Fruit fly (Drosophila melanogaster): ENCODE data around the gene CG43394.

CG43394 gene

dm6 chr2L:8163588-8164166, 18.1 kb downstream of the CG43394 start:
- TF ChIP-seq fru (GFP tag; optimal IDR thresholded peaks at IDR 0.05) (peak; percentile 6), CrebA (GFP tag; optimal IDR thresholded peaks at IDR 0.05; ENCODE audit: borderline replicate concordance) (no peak), N (GFP tag; optimal IDR thresholded peaks at IDR 0.05) (no peak), dl (GFP tag; optimal IDR thresholded peaks at IDR 0.05; ENCODE audit: insufficient read depth in 1 of 2, partially characterized antibody in 2 of 2) (peak in 1 of 2 experiments; percentile 3), lola (GFP tag; optimal IDR thresholded peaks at IDR 0.05) (no peak), sage (GFP tag; optimal IDR thresholded peaks at IDR 0.05) (no peak)

- TF ChIP-seq dmrt93B (GFP tag; optimal IDR thresholded peaks at IDR 0.05) = peak; percentile 38
- TF ChIP-seq HLH106 (tag; optimal IDR thresholded peaks at IDR 0.05) = peak; percentile 5
- peak; percentile 35 for TF ChIP-seq dsf (GFP tag; optimal IDR thresholded peaks at IDR 0.05; ENCODE audit: borderline replicate concordance)
- TF ChIP-seq CG9705 (GFP tag; optimal IDR thresholded peaks at IDR 0.05) = no peak
- TF ChIP-seq Rel (GFP tag; optimal IDR thresholded peaks at IDR 0.05) = no peak
- TF ChIP-seq Rel (tag; optimal IDR thresholded peaks at IDR 0.05) = no peak
- TF ChIP-seq Hr83 (GFP tag; optimal IDR thresholded peaks at IDR 0.05; ENCODE audit: poor library complexity, severe bottlenecking) = peak; percentile 96
- TF ChIP-seq Myc (optimal IDR thresholded peaks at IDR 0.05) = no peak
- peak; percentile 62 for TF ChIP-seq h (GFP tag; optimal IDR thresholded peaks at IDR 0.05)
- no peak for TF ChIP-seq fru (GFP tag; optimal IDR thresholded peaks at IDR 0.05)
- peak; percentile 47 for TF ChIP-seq OdsH (GFP tag; optimal IDR thresholded peaks at IDR 0.05)
- peak; percentile 73 for TF ChIP-seq rgr (GFP tag; optimal IDR thresholded peaks at IDR 0.05)
- TF ChIP-seq lola (GFP tag; optimal IDR thresholded peaks at IDR 0.05) = no peak
- no peak for TF ChIP-seq dl (GFP tag; optimal IDR thresholded peaks at IDR 0.05; ENCODE audit: insufficient read depth in 1 of 2, partially characterized antibody in 2 of 2)
- TF ChIP-seq N (GFP tag; optimal IDR thresholded peaks at IDR 0.05) = no peak
- TF ChIP-seq woc (GFP tag; optimal IDR thresholded peaks at IDR 0.05) = no peak
- no peak for TF ChIP-seq Dfd (GFP tag; optimal IDR thresholded peaks at IDR 0.05)
- TF ChIP-seq pan (optimal IDR thresholded peaks at IDR 0.05) = no peak
- TF ChIP-seq Hnf4 (GFP tag; optimal IDR thresholded peaks at IDR 0.05) = peak; percentile 67
- peak; percentile 63 for TF ChIP-seq brk (GFP tag; optimal IDR thresholded peaks at IDR 0.05)
- TF ChIP-seq Mio (GFP tag; optimal IDR thresholded peaks at IDR 0.05) = no peak
- no peak for TF ChIP-seq Vsx2 (GFP tag; optimal IDR thresholded peaks at IDR 0.05; ENCODE audit: partially characterized antibody)
- peak; percentile 41 for TF ChIP-seq sv (GFP tag; optimal IDR thresholded peaks at IDR 0.05)
- TF ChIP-seq Dif (GFP tag; optimal IDR thresholded peaks at IDR 0.05; ENCODE audit: partially characterized antibody) = no peak
- peak; percentile 41 for TF ChIP-seq psq (GFP tag; optimal IDR thresholded peaks at IDR 0.05)
- no peak for TF ChIP-seq CrebA (GFP tag; optimal IDR thresholded peaks at IDR 0.05; ENCODE audit: borderline replicate concordance)
- TF ChIP-seq GATAd (GFP tag; optimal IDR thresholded peaks at IDR 0.05) = no peak
- TF ChIP-seq usp (GFP tag; optimal IDR thresholded peaks at IDR 0.05) = no peak
- TF ChIP-seq foxo (GFP tag; optimal IDR thresholded peaks at IDR 0.05) = peak in 1 of 2 experiments; percentile 45
- no peak for TF ChIP-seq Abd-B (GFP tag; optimal IDR thresholded peaks at IDR 0.05)
- peak; percentile 61 for TF ChIP-seq Jra (GFP tag; optimal IDR thresholded peaks at IDR 0.05)
- TF ChIP-seq br (GFP tag; optimal IDR thresholded peaks at IDR 0.05) = peak; percentile 19
- TF ChIP-seq jim (GFP tag; optimal IDR thresholded peaks at IDR 0.05) = no peak
- TF ChIP-seq tai (GFP tag; optimal IDR thresholded peaks at IDR 0.05) = peak; percentile 62
- TF ChIP-seq ey (GFP tag; optimal IDR thresholded peaks at IDR 0.05) = no peak
- peak; percentile 52 for TF ChIP-seq Sp1 (GFP tag; optimal IDR thresholded peaks at IDR 0.05)
- TF ChIP-seq CG32264 (GFP tag; optimal IDR thresholded peaks at IDR 0.05) = no peak
- TF ChIP-seq Hr78 (GFP tag; optimal IDR thresholded peaks at IDR 0.05) = no peak
- TF ChIP-seq sage (GFP tag; optimal IDR thresholded peaks at IDR 0.05) = peak; percentile 3
These were observed 18.7 kb downstream of the CG43394 start for dm6 chr2L:8164219-8164618.

All from whole organism, wandering third instar larva.